Fruit fly (Drosophila melanogaster): Measurements from ENCODE around the gene COX8.

COX8 gene

dm6 chr3L:21539245-21540196 lies at the start of gene COX8, which contains the start of gene VhaM9.7-b (continued):
- no peak for TF ChIP-seq Atf3 (GFP tag; optimal IDR thresholded peaks at IDR 0.05)
- TF ChIP-seq CG7987 (GFP tag; optimal IDR thresholded peaks at IDR 0.05) = no peak
- TF ChIP-seq CG31224 (GFP tag; IDR thresholded peaks at IDR 0.05) = peak; percentile 8; the same call in 1 of the 2 replicates
- TF ChIP-seq Sox102F (GFP tag; optimal IDR thresholded peaks at IDR 0.05) = no peak
- TF ChIP-seq ab (GFP tag; optimal IDR thresholded peaks at IDR 0.05) = peak; percentile 32
- TF ChIP-seq CG15269 (tag; optimal IDR thresholded peaks at IDR 0.05) = no peak
- TF ChIP-seq CG10267 (tag; optimal IDR thresholded peaks at IDR 0.05) = peak; percentile 62
- peak; percentile 61 for TF ChIP-seq CG2116 (GFP tag; optimal IDR thresholded peaks at IDR 0.05)
- TF ChIP-seq CG7372 (GFP tag; IDR thresholded peaks at IDR 0.05) = no peak; the same call in none of the 2 replicates
- TF ChIP-seq CG9609 (GFP tag; optimal IDR thresholded peaks at IDR 0.05) = peak; percentile 25
- peak; percentile 62; the same call in 1 of the 2 replicates for TF ChIP-seq lmd (GFP tag; IDR thresholded peaks at IDR 0.05)
- no peak for TF ChIP-seq gt (GFP tag; IDR thresholded peaks at IDR 0.05)
- TF ChIP-seq CG15696 (tag; optimal IDR thresholded peaks at IDR 0.05) = peak; percentile 43
- no peak for TF ChIP-seq B-H1 (GFP tag; IDR thresholded peaks at IDR 0.05)
- no peak; the same call in 1 of the 2 replicates for TF ChIP-seq vvl (GFP tag; IDR thresholded peaks at IDR 0.05)
- peak; percentile 77 for TF ChIP-seq CG4617 (GFP tag; optimal IDR thresholded peaks at IDR 0.05; ENCODE audit: borderline replicate concordance)
- no peak for TF ChIP-seq CG3726 (GFP tag; IDR thresholded peaks at IDR 0.05)
- peak; percentile 78 for TF ChIP-seq sug (tag; optimal IDR thresholded peaks at IDR 0.05)
- peak; percentile 45 for TF ChIP-seq CG13123 (GFP tag; optimal IDR thresholded peaks at IDR 0.05)
- no peak for TF ChIP-seq Hmx (GFP tag; optimal IDR thresholded peaks at IDR 0.05)
- no peak for TF ChIP-seq CG3065 (GFP tag; optimal IDR thresholded peaks at IDR 0.05)
- TF ChIP-seq CG4730 (GFP tag; IDR thresholded peaks at IDR 0.05) = 0 out of 2 replicates have a peak, but pooled peaks have one; percentile 67
- 0 out of 2 replicates have a peak, but pooled peaks have one; percentile 28 for TF ChIP-seq tna (GFP tag; IDR thresholded peaks at IDR 0.05; ENCODE audit: partially characterized antibody)
- TF ChIP-seq sisA (GFP tag; IDR thresholded peaks at IDR 0.05) = no peak
- no peak for TF ChIP-seq CG8765 (GFP tag; IDR thresholded peaks at IDR 0.05)
- 0 out of 3 replicates have a peak, but pooled peaks have one; percentile 57 for TF ChIP-seq dysf (GFP tag; IDR thresholded peaks at IDR 0.05)
- peak; percentile 33; the same call in 1 of the 3 replicates for TF ChIP-seq CG7963 (GFP tag; IDR thresholded peaks at IDR 0.05; ENCODE audit: partially characterized antibody)
- TF ChIP-seq Ets65A (GFP tag) = peak; percentile 96
- no peak for TF ChIP-seq Deaf1 (tag; optimal IDR thresholded peaks at IDR 0.05)
- TF ChIP-seq Gsc (GFP tag; IDR thresholded peaks at IDR 0.05) = no peak
- peak; percentile 10 for TF ChIP-seq kah (GFP tag; optimal IDR thresholded peaks at IDR 0.05)
- no peak for TF ChIP-seq gce (GFP tag; IDR thresholded peaks at IDR 0.05)
- TF ChIP-seq Max (GFP tag; optimal IDR thresholded peaks at IDR 0.05) = peak; percentile 58
- TF ChIP-seq danr (GFP tag; IDR thresholded peaks at IDR 0.05) = no peak
- no peak for TF ChIP-seq en (GFP tag; optimal IDR thresholded peaks at IDR 0.05)
- no peak for TF ChIP-seq CG8359 (GFP tag; optimal IDR thresholded peaks at IDR 0.05; ENCODE audit: borderline replicate concordance)
- TF ChIP-seq CG2129 (GFP tag; IDR thresholded peaks at IDR 0.05; ENCODE audit: partially characterized antibody) = no peak; the same call in 1 of the 2 replicates
- no peak for TF ChIP-seq p53 (GFP tag; optimal IDR thresholded peaks at IDR 0.05)
- no peak for TF ChIP-seq exex (tag; optimal IDR thresholded peaks at IDR 0.05)
- no peak for TF ChIP-seq CTCF (GFP tag; optimal IDR thresholded peaks at IDR 0.05)
- TF ChIP-seq CG12769 (tag; optimal IDR thresholded peaks at IDR 0.05) = peak; percentile 56
- TF ChIP-seq Rfx (GFP tag; IDR thresholded peaks at IDR 0.05) = peak; percentile 74
- TF ChIP-seq CG14860 (GFP tag; IDR thresholded peaks at IDR 0.05; ENCODE audit: partially characterized antibody) = peak; percentile 61; the same call in 1 of the 3 replicates
- TF ChIP-seq HLH54F (GFP tag; optimal IDR thresholded peaks at IDR 0.05) = peak; percentile 72
- TF ChIP-seq unc-4 (GFP tag; IDR thresholded peaks at IDR 0.05; ENCODE audit: partially characterized antibody) = peak; percentile 62
- TF ChIP-seq repo (GFP tag; optimal IDR thresholded peaks at IDR 0.05) = peak; percentile 1
- peak; percentile 89 for TF ChIP-seq Usf (GFP tag; optimal IDR thresholded peaks at IDR 0.05)
- TF ChIP-seq tin (GFP tag; optimal IDR thresholded peaks at IDR 0.05) = peak; percentile 64
- peak; percentile 63 for TF ChIP-seq ci (GFP tag; IDR thresholded peaks at IDR 0.05)

All from whole organism, embryonic.